Worm (Caenorhabditis elegans) whole organism, L1 larva: ENCODE results near the gene lec-8.
A peak's percentile ranks its signal among the peaks of the same experiment; 100 is the strongest.

Source experiments
- C04F5.9 ChIP-seq: sonication (generic microtip); optimal IDR thresholded peaks from 2 replicates; lab custom pipeline; 2016; ENCODE audit warnings: missing genetic modification characterization, missing compliant biosample characterization
- aha-1 ChIP-seq: fragments of 150-350 bp; optimal IDR thresholded peaks from 2 replicates; lab custom pipeline; 2014; ENCODE audit warnings: missing biosample characterization, missing genetic modification characterization
- alr-1 ChIP-seq: fragments of 200-800 bp; sonication (Bioruptor generic); optimal IDR thresholded peaks from 2 replicates; lab custom pipeline; 2018; ENCODE audit warnings: borderline replicate concordance, mild to moderate bottlenecking, missing genetic modification characterization, missing compliant biosample characterization
- ceh-8 ChIP-seq: fragments of 200-800 bp; sonication (Bioruptor generic); optimal IDR thresholded peaks from 2 replicates; lab custom pipeline; 2018; ENCODE audit warnings: mild to moderate bottlenecking, missing genetic modification characterization, moderate library complexity, missing compliant biosample characterization
- ceh-82 ChIP-seq, 3 experiments: fragments of 150-350 bp in 1 of 3; sonication (generic microtip) in 2 of 3; optimal IDR thresholded peaks; 2 replicates each; lab custom pipeline; 2014 to 2017; ENCODE audit warnings: missing biosample characterization in 3 of 3, missing genetic modification characterization in 3 of 3
- ceh-90 ChIP-seq: sonication (generic microtip); optimal IDR thresholded peaks from 2 replicates; lab custom pipeline; 2016; ENCODE audit warnings: missing genetic modification characterization, missing compliant biosample characterization
- dpl-1 ChIP-seq, 3 experiments: fragments of 150-350 bp in 2 of 3; sonication (generic microtip) in 1 of 3; optimal IDR thresholded peaks; 2 replicates each; lab custom pipeline; 2014 to 2017; ENCODE audit warnings: missing biosample characterization in 3 of 3, missing genetic modification characterization in 3 of 3, missing genetic modification reagents in 3 of 3
- efl-1 ChIP-seq, 4 experiments: fragments of 150-350 bp; optimal IDR thresholded peaks in 3 of 4; peaks in 1 of 4; 1 replicate in 1 of 4; 2 replicates in 3 of 4; lab custom pipeline; 2014; ENCODE audit warnings: missing biosample characterization in 2 of 4, missing genetic modification characterization in 2 of 4, missing genetic modification reagents in 2 of 4
- efl-3 ChIP-seq: fragments of 200-800 bp; sonication (Bioruptor generic); optimal IDR thresholded peaks from 2 replicates; lab custom pipeline; 2018; ENCODE audit warnings: mild to moderate bottlenecking, missing genetic modification characterization, missing compliant biosample characterization
- elt-2 ChIP-seq: sonication (generic microtip); optimal IDR thresholded peaks from 2 replicates; lab custom pipeline; 2016; ENCODE audit warnings: missing genetic modification characterization, mild to moderate bottlenecking, inconsistent platforms, missing compliant biosample characterization, missing genetic modification reagents
- ets-5 ChIP-seq: fragments of 200-800 bp; sonication (Bioruptor generic); IDR thresholded peaks from 2 replicates; pipeline ENCODE4 v1.3.6; 2022; ENCODE audit warnings: missing genetic modification characterization, missing compliant biosample characterization
- fkh-8 ChIP-seq: sonication (generic microtip); optimal IDR thresholded peaks from 2 replicates; lab custom pipeline; 2016; ENCODE audit warnings: mild to moderate bottlenecking, missing genetic modification characterization, missing compliant biosample characterization
- fos-1 ChIP-seq: fragments of 150-350 bp; optimal IDR thresholded peaks from 2 replicates; lab custom pipeline; 2014; ENCODE audit warnings: missing biosample characterization, missing genetic modification characterization
- lin-14 ChIP-seq: fragments of 200-800 bp; sonication (Bioruptor generic); optimal IDR thresholded peaks from 2 replicates; lab custom pipeline; 2018; ENCODE audit warnings: mild to moderate bottlenecking, missing genetic modification characterization, moderate library complexity, missing compliant biosample characterization
- lin-35 ChIP-seq, 2 experiments: fragments of 150-350 bp; optimal IDR thresholded peaks; 2 replicates each; lab custom pipeline; 2014; ENCODE audit warnings: missing biosample characterization in 2 of 2, missing genetic modification characterization in 2 of 2, missing genetic modification reagents in 2 of 2
- mab-9 ChIP-seq: fragments of 200-800 bp; sonication (Bioruptor generic); IDR thresholded peaks from 2 replicates; pipeline ENCODE4 v1.3.6; 2022; ENCODE audit warnings: missing genetic modification reagents, missing genetic modification characterization, missing compliant biosample characterization
- mep-1 ChIP-seq: fragments of 150-350 bp; optimal IDR thresholded peaks from 2 replicates; lab custom pipeline; 2014; ENCODE audit warnings: missing biosample characterization, missing genetic modification characterization
- nhr-11 ChIP-seq: fragments of 150-350 bp; optimal IDR thresholded peaks from 2 replicates; lab custom pipeline; 2014; ENCODE audit warnings: missing biosample characterization, missing genetic modification characterization
- nhr-19 ChIP-seq: fragments of 200-800 bp; sonication (Bioruptor generic); conservative IDR thresholded peaks from 2 replicates; pipeline ENCODE4 v1.3.6; 2022; ENCODE audit warnings: missing genetic modification characterization, missing compliant biosample characterization
- nhr-237 ChIP-seq: fragments of 150-350 bp; optimal IDR thresholded peaks from 2 replicates; lab custom pipeline; 2014; ENCODE audit warnings: missing biosample characterization, missing genetic modification characterization
- nhr-28 ChIP-seq: fragments of 150-350 bp; optimal IDR thresholded peaks from 2 replicates; lab custom pipeline; 2014; ENCODE audit warnings: missing biosample characterization, missing genetic modification characterization
- nhr-47 ChIP-seq: sonication (generic microtip); optimal IDR thresholded peaks from 2 replicates; lab custom pipeline; 2016; ENCODE audit warnings: mild to moderate bottlenecking, missing genetic modification characterization, moderate library complexity, missing compliant biosample characterization
- nhr-77 ChIP-seq: fragments of 150-350 bp; optimal IDR thresholded peaks from 2 replicates; lab custom pipeline; 2014; ENCODE audit warnings: missing biosample characterization, missing genetic modification characterization
- nhr-84 ChIP-seq: sonication (generic microtip); optimal IDR thresholded peaks from 2 replicates; lab custom pipeline; 2017; ENCODE audit warnings: missing biosample characterization, missing genetic modification characterization
- nhr-90 ChIP-seq: sonication (generic microtip); optimal IDR thresholded peaks from 2 replicates; lab custom pipeline; 2016; ENCODE audit warnings: mild to moderate bottlenecking, missing genetic modification characterization, missing compliant biosample characterization; ENCODE audit not compliant: poor library complexity
- sox-4 ChIP-seq: sonication (generic microtip); optimal IDR thresholded peaks from 2 replicates; lab custom pipeline; 2016; ENCODE audit warnings: missing genetic modification characterization, missing compliant biosample characterization
- swsn-7 ChIP-seq: sonication (generic microtip); optimal IDR thresholded peaks from 2 replicates; lab custom pipeline; 2016; ENCODE audit warnings: missing genetic modification characterization, missing compliant biosample characterization
- tbx-2 ChIP-seq: sonication (generic microtip); optimal IDR thresholded peaks from 2 replicates; lab custom pipeline; 2016; ENCODE audit warnings: missing genetic modification characterization, missing compliant biosample characterization
- unc-130 ChIP-seq: fragments of 150-350 bp; optimal IDR thresholded peaks from 2 replicates; lab custom pipeline; 2017; ENCODE audit warnings: missing biosample characterization, missing genetic modification characterization, inconsistent platforms
- unc-98 ChIP-seq: fragments of 200-800 bp; sonication (Bioruptor generic); IDR thresholded peaks from 2 replicates; pipeline ENCODE4 v1.3.6; 2022; ENCODE audit warnings: missing genetic modification characterization, missing compliant biosample characterization

The lec-8 gene

DNA sequence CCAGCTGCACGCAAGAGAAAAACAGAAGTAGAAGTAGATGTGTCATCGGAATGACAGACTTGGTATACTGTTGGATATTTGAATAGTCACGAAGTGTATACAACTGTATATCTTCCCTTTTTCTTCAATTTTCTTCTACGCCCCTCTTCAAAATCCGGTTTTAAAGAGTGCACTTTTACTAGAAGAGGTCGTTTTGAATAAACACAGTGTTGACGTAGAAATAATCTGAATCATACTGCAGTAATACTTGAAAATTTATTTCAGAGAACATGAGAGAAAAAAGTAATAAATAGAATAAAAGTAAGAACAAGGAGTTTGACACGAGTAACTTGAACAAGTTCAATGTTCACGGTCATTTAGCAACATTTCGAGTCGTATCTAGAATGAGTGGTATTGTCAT, 22.2 kb downstream of the lec-8 start, which contains the start of gene R07B1.8:
TSS of gene R07B1.8 (minus strand) at position 101 of the 400 bp plus-strand sequence.
- no peak for TF ChIP-seq unc-98 (GFP tag; lab: Robert Waterston, UW)
- no peak for TF ChIP-seq nhr-77 (tag; lab: Kevin White, UChicago)
- no peak for TF ChIP-seq C04F5.9 (tag; lab: Kevin White, UChicago)
- TF ChIP-seq dpl-1 (GFP tag; optimal IDR thresholded peaks at IDR 0.05; lab: Kevin White, UChicago) = no peak
- no peak for TF ChIP-seq ets-5 (GFP tag; lab: Robert Waterston, UW)
- TF ChIP-seq nhr-90 = no peak
- TF ChIP-seq nhr-84 (tag; lab: Kevin White, UChicago) = no peak
- TF ChIP-seq efl-3 (GFP tag; lab: Kevin White, UChicago) = no peak
- TF ChIP-seq unc-130 = no peak
- TF ChIP-seq mep-1 = no peak
- TF ChIP-seq efl-1 (optimal IDR thresholded peaks at IDR 0.05; lab: Kevin White, UChicago) = no peak
- no peak for TF ChIP-seq efl-1 (GFP tag; optimal IDR thresholded peaks at IDR 0.05 in 1 of 2; lab: Kevin White, UChicago)
- no peak for TF ChIP-seq fkh-8 (tag; lab: Kevin White, UChicago)
- no peak for TF ChIP-seq elt-2 (tag; lab: Kevin White, UChicago)
- no peak for TF ChIP-seq nhr-237
- TF ChIP-seq nhr-11 (tag; lab: Kevin White, UChicago) = no peak
- TF ChIP-seq ceh-90 (tag; lab: Kevin White, UChicago) = no peak

DNA sequence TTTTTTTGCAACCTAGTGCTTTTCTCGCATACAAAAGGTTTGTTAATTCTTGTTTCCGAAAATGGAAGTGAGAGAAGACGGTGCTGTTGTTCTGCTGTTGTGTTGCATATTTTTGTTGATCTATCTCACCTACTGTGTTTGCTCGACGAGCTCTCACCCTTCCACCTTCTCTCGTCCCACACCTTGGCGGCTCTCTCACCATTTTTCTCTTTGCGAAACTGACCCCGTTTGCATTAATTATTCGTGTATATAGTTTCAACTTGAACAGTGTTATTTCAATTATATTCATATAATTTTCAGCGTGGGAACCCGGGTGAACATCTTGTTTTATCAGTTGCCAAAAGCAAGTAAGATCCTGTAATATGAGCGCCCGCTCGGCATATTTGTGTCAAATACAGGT, 26.7 kb downstream of the lec-8 start, which contains the start of gene R07B1.9:
TSS of gene R07B1.9 (plus strand) at position 301 of the 400 bp plus-strand sequence.
- TF ChIP-seq swsn-7 (tag; lab: Kevin White, UChicago) (no peak), lin-35 (GFP tag; optimal IDR thresholded peaks at IDR 0.05; lab: Kevin White, UChicago) (no peak), nhr-47 (no peak), efl-1 (optimal IDR thresholded peaks at IDR 0.05; lab: Kevin White, UChicago) (no peak), efl-1 (GFP tag; optimal IDR thresholded peaks at IDR 0.05 in 1 of 2; lab: Kevin White, UChicago) (peak in 1 of 2 experiments; percentile 11), fos-1 (tag; lab: Kevin White, UChicago) (no peak), mab-9 (no peak), aha-1 (tag; lab: Kevin White, UChicago) (no peak), ceh-82 (tag; optimal IDR thresholded peaks at IDR 0.05; lab: Kevin White, UChicago) (no peak)
- TF ChIP-seq, all 84 proteins: peak for 1

DNA sequence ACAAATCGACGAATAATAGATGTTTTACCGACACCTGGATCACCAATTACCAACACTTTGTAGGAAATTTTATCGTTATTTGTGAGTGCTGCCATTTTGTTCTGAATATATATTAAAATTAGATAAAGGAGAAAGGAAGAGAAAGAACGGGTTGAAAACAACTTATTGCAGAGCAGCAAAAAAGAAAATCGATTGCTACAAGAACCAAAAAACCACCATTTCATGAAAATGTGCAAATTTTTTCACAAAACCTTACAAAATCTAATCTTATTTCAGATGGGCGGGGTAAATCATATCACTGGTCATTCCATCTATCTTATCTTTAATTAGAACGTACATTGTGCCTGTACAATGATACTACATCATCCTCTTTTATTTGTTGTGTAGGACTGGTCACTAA, 31.7 kb downstream of the lec-8 start, which contains the start of gene glo-1:
TSS of gene glo-1 (minus strand) at position 101 of the 400 bp plus-strand sequence.
- TF ChIP-seq mep-1 (no peak), nhr-84 (tag; lab: Kevin White, UChicago) (no peak), elt-2 (tag; lab: Kevin White, UChicago) (no peak), alr-1 (tag; lab: Kevin White, UChicago) (no peak), ets-5 (GFP tag; lab: Robert Waterston, UW) (no peak)
- TF ChIP-seq, all 84 proteins: peak for 0

DNA sequence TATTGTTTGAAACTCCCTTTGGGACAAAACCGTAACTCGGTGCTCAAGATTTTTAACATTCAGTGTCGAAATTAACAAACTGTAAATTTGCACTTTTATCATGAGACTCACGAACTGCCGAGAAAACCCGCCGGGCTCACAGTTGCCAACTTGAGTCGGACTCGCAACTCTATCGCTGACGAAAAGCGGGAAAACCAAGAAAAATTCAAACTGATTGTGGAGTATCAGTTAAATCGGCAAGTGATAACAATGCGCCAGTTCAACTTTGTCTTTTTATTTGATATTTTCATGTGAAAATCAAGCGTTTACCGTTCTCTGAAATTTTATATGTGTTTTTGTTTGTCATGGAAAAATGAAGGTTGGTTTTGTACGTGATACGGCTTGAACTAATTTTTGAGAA, 32.2 kb downstream of the lec-8 start:
- no peak for TF ChIP-seq efl-1 (optimal IDR thresholded peaks at IDR 0.05; lab: Kevin White, UChicago)
- TF ChIP-seq efl-1 (GFP tag; optimal IDR thresholded peaks at IDR 0.05 in 1 of 2; lab: Kevin White, UChicago) = peak in 1 of 2 experiments; percentile 62
- TF ChIP-seq elt-2 (tag; lab: Kevin White, UChicago) = peak; percentile 55
- TF ChIP-seq ceh-8 = no peak

DNA sequence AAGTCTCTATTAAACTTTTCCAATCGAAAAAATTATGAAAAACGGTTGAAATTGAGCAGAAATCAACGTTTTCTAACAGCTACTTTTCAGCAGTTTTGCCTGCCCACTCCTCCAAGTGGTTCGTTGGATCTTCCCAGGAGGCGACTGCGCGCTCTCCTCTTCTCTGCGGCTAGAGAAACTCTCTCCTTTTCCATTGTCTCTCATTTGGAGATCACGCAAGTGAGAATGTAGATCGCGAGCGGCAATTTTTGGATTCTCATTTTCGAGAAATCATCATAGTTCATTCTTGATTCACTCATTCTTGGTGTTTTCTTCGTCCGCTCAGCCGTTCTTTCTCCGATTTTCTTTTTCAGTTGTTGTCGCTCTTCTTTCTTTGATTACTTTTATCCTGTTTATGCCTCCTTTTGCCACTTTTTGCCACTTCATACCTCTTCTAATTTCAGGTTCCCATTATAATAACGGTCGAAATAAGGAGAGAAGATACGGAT, 33.5 kb downstream of the lec-8 start, which contains the start of gene mrp-4:
TSS of gene mrp-4 (plus strand) at position 438 of the 488 bp plus-strand sequence.
- TF ChIP-seq sox-4 (tag; lab: Kevin White, UChicago) (no peak), efl-3 (GFP tag; lab: Kevin White, UChicago) (no peak), tbx-2 (tag; lab: Kevin White, UChicago) (no peak), lin-14 (GFP tag; lab: Kevin White, UChicago) (no peak), nhr-28 (tag; lab: Kevin White, UChicago) (no peak)

DNA sequence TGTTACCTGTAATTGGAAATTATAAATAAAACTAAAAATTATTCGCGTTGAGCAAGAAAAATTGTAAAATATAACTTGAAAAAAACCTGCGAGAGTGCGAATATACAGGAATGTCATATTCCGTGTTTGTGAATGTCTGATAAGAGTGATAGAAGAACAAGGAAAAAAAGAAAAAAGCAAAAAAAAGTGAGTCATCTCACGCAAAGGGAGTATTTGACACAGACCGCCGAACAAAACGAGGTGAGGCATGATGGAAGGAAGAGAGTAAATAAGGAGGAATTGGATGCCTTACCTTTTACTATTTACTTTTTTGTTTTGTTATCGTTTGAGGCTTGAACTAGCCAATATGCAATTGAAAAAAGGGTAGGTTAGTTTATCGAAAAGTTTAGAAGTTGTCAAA, 42.0 kb downstream of the lec-8 start, which contains the start of gene F21G4.1:
TSS of gene F21G4.1 (minus strand) at position 6 of the 400 bp plus-strand sequence.
- TF ChIP-seq nhr-19 (no peak), lin-14 (GFP tag; lab: Kevin White, UChicago) (peak; percentile 13), elt-2 (tag; lab: Kevin White, UChicago) (peak; percentile 13), unc-98 (GFP tag; lab: Robert Waterston, UW) (no peak)
- TF ChIP-seq, all 84 proteins: peak for 2
